Fruit fly (Drosophila melanogaster) whole organism, embryonic: ENCODE results near the gene CG12054.

Experiments
- CG11398 ChIP-seq: fragments of 200-800 bp; sonication (Bioruptor generic); optimal IDR thresholded peaks from 2 replicates; lab custom pipeline; 2016; ENCODE audit warnings: missing biosample characterization, missing genetic modification characterization
- CG15073 ChIP-seq: fragments of 200-800 bp; sonication (Bioruptor generic); optimal IDR thresholded peaks from 2 replicates; lab custom pipeline; 2016; ENCODE audit warnings: missing biosample characterization, missing genetic modification characterization
- CG15479 ChIP-seq: fragments of 200-800 bp; sonication (Bioruptor generic); optimal IDR thresholded peaks from 3 replicates; lab custom pipeline; 2019; ENCODE audit warnings: missing biosample characterization, mild to moderate bottlenecking, missing genetic modification characterization, moderate library complexity
- CG17802 ChIP-seq: fragments of 200-800 bp; sonication (Bioruptor generic); optimal IDR thresholded peaks from 2 replicates; lab custom pipeline; 2018; ENCODE audit warnings: missing biosample characterization, mild to moderate bottlenecking, missing genetic modification characterization, moderate library complexity
- CG17829 ChIP-seq: fragments of 200-800 bp; optimal IDR thresholded peaks from 2 replicates; lab custom pipeline; 2019; ENCODE audit warnings: missing biosample characterization, mild to moderate bottlenecking, missing genetic modification characterization, moderate library complexity
- CG18011 ChIP-seq: fragments of 200-800 bp; sonication (Bioruptor generic); optimal IDR thresholded peaks from 2 replicates; lab custom pipeline; 2017; ENCODE audit warnings: missing biosample characterization, missing genetic modification characterization, mild to moderate bottlenecking, moderate library complexity, missing genotype
- CG18262 ChIP-seq: fragments of 200-800 bp; optimal IDR thresholded peaks from 3 replicates; lab custom pipeline; 2019; ENCODE audit warnings: missing biosample characterization, mild to moderate bottlenecking, missing genetic modification characterization, moderate library complexity
- CG18599 ChIP-seq: fragments of 200-800 bp; sonication (Bioruptor generic); optimal IDR thresholded peaks from 3 replicates; lab custom pipeline; 2017; ENCODE audit warnings: missing biosample characterization, missing genetic modification characterization, mild to moderate bottlenecking, moderate library complexity, missing genetic modification reagents
- CG34376 ChIP-seq: fragments of 200-800 bp; sonication (Bioruptor generic); optimal IDR thresholded peaks from 2 replicates; lab custom pipeline; 2018; ENCODE audit warnings: missing biosample characterization, mild to moderate bottlenecking, missing genetic modification characterization
- CG34422 ChIP-seq: fragments of 200-800 bp; sonication (Bioruptor generic); IDR thresholded peaks from 3 replicates; pipeline ENCODE4 v1.3.6; 2022; ENCODE audit warnings: missing biosample characterization, missing genetic modification characterization
- CG9817 ChIP-seq: fragments of 200-800 bp; sonication (Bioruptor generic); optimal IDR thresholded peaks from 2 replicates; lab custom pipeline; 2018; ENCODE audit warnings: missing biosample characterization, mild to moderate bottlenecking, missing genetic modification characterization, moderate library complexity
- CG9876 ChIP-seq: fragments of 200-800 bp; sonication (Bioruptor generic); optimal IDR thresholded peaks from 2 replicates; lab custom pipeline; 2016; ENCODE audit warnings: missing biosample characterization, missing genetic modification characterization
- D19B ChIP-seq: fragments of 200-800 bp; sonication (Bioruptor generic); optimal IDR thresholded peaks from 2 replicates; lab custom pipeline; 2017; ENCODE audit warnings: missing biosample characterization, mild to moderate bottlenecking, missing genetic modification characterization
- Ets65A ChIP-seq: fragments of 200-800 bp; sonication (Bioruptor generic); peaks from one replicate; lab custom pipeline; 2016; ENCODE audit warnings: missing biosample characterization, missing genetic modification characterization
- Fer2 ChIP-seq: fragments of 200-800 bp; sonication (Bioruptor generic); optimal IDR thresholded peaks from 2 replicates; lab custom pipeline; 2018; ENCODE audit warnings: missing biosample characterization, mild to moderate bottlenecking, missing genetic modification characterization, moderate library complexity
- HLHmδ ChIP-seq: fragments of 200-800 bp; sonication (Bioruptor generic); optimal IDR thresholded peaks from 2 replicates; lab custom pipeline; 2018; ENCODE audit warnings: missing biosample characterization, mild to moderate bottlenecking, missing genetic modification characterization, moderate library complexity
- HmgD ChIP-seq: fragments of 200-800 bp; sonication (Bioruptor generic); optimal IDR thresholded peaks from 3 replicates; lab custom pipeline; 2016; ENCODE audit warnings: missing biosample characterization, missing genetic modification characterization
- Hsf ChIP-seq: fragments of 200-800 bp; sonication (Bioruptor generic); optimal IDR thresholded peaks from 3 replicates; lab custom pipeline; 2016; ENCODE audit warnings: missing biosample characterization, missing genetic modification characterization
- Lhr ChIP-seq: fragments of 200-800 bp; sonication (Bioruptor generic); optimal IDR thresholded peaks from 3 replicates; lab custom pipeline; 2017; ENCODE audit warnings: mild to moderate bottlenecking, missing biosample characterization, missing genetic modification reagents, missing genetic modification characterization
- Max ChIP-seq: fragments of 200-800 bp; sonication (Bioruptor generic); optimal IDR thresholded peaks from 2 replicates; lab custom pipeline; 2016; ENCODE audit warnings: missing biosample characterization, mild to moderate bottlenecking, missing genetic modification characterization
- PHDP ChIP-seq: fragments of 200-800 bp; sonication (Bioruptor generic); optimal IDR thresholded peaks from 3 replicates; lab custom pipeline; 2018; ENCODE audit warnings: missing biosample characterization, mild to moderate bottlenecking, missing genetic modification characterization, moderate library complexity
- Trl ChIP-seq, 3 experiments: fragments of >200 bp in 2 of 3; fragments of 200-800 bp in 1 of 3; sonication (Bioruptor generic) in 1 of 3; optimal IDR thresholded peaks; 2 replicates in 1 of 3; 3 replicates in 2 of 3; lab custom pipeline; 2016 to 2017; ENCODE audit warnings: missing biosample characterization in 1 of 3, missing genetic modification characterization in 1 of 3
- Vsx1 ChIP-seq: fragments of 200-800 bp; sonication (Bioruptor generic); optimal IDR thresholded peaks from 2 replicates; lab custom pipeline; 2017; ENCODE audit warnings: missing biosample characterization, mild to moderate bottlenecking, missing genetic modification characterization, missing genetic modification reagents
- ab ChIP-seq: fragments of 200-800 bp; sonication (Bioruptor generic); optimal IDR thresholded peaks from 2 replicates; lab custom pipeline; 2016; ENCODE audit warnings: missing biosample characterization, missing genetic modification characterization
- btn ChIP-seq: fragments of 200-800 bp; sonication (Bioruptor generic); optimal IDR thresholded peaks from 2 replicates; lab custom pipeline; 2016; ENCODE audit warnings: missing biosample characterization, missing genetic modification characterization
- cg ChIP-seq: fragments of 200-800 bp; sonication (Bioruptor generic); optimal IDR thresholded peaks from 3 replicates; lab custom pipeline; 2019; ENCODE audit warnings: missing biosample characterization, mild to moderate bottlenecking, missing genetic modification characterization, moderate library complexity
- croc ChIP-seq: fragments of 200-800 bp; sonication (Bioruptor generic); conservative IDR thresholded peaks from 3 replicates; pipeline ENCODE4 v1.3.6; 2022; ENCODE audit warnings: missing biosample characterization, missing genetic modification characterization
- dpn ChIP-seq, 2 experiments: fragments of 200-800 bp; sonication (Bioruptor generic); optimal IDR thresholded peaks; 3 replicates each; lab custom pipeline; 2016; ENCODE audit warnings: missing biosample characterization in 2 of 2, missing genetic modification characterization in 2 of 2
- exex ChIP-seq: fragments of 200-800 bp; sonication (Bioruptor generic); optimal IDR thresholded peaks from 4 replicates; lab custom pipeline; 2018; ENCODE audit warnings: missing biosample characterization, mild to moderate bottlenecking, missing genetic modification characterization, moderate library complexity
- fd102C ChIP-seq: fragments of 200-800 bp; sonication (Bioruptor generic); optimal IDR thresholded peaks from 2 replicates; lab custom pipeline; 2018; ENCODE audit warnings: missing biosample characterization, mild to moderate bottlenecking, missing genetic modification characterization, moderate library complexity
- ftz-f1 ChIP-seq: fragments of 200-800 bp; sonication (Bioruptor generic); optimal IDR thresholded peaks from 2 replicates; lab custom pipeline; 2016; ENCODE audit warnings: missing biosample characterization, missing genetic modification characterization
- gem ChIP-seq: fragments of 200-800 bp; sonication (Bioruptor generic); optimal IDR thresholded peaks from 2 replicates; lab custom pipeline; 2019; ENCODE audit warnings: missing biosample characterization, mild to moderate bottlenecking, missing genetic modification characterization, moderate library complexity
- grn ChIP-seq: fragments of 200-800 bp; sonication (Bioruptor generic); optimal IDR thresholded peaks from 3 replicates; lab custom pipeline; 2017; ENCODE audit warnings: missing biosample characterization, missing genetic modification characterization
- hth ChIP-seq: fragments of >200 bp; optimal IDR thresholded peaks from 2 replicates; lab custom pipeline; 2017; ENCODE audit warnings: inconsistent platforms
- lilli ChIP-seq: fragments of 200-800 bp; sonication (Bioruptor generic); optimal IDR thresholded peaks from 3 replicates; lab custom pipeline; 2016; ENCODE audit warnings: missing biosample characterization, missing genetic modification characterization
- nau ChIP-seq: fragments of 200-800 bp; sonication (Bioruptor generic); optimal IDR thresholded peaks from 3 replicates; lab custom pipeline; 2017; ENCODE audit warnings: missing biosample characterization, mild to moderate bottlenecking, missing genetic modification characterization, missing genetic modification reagents
- nmo ChIP-seq: fragments of 200-800 bp; sonication (Bioruptor generic); optimal IDR thresholded peaks from 2 replicates; lab custom pipeline; 2018; ENCODE audit warnings: missing biosample characterization, mild to moderate bottlenecking, missing genetic modification characterization, moderate library complexity
- otp ChIP-seq: fragments of 200-800 bp; sonication (Bioruptor generic); IDR thresholded peaks from 3 replicates; pipeline ENCODE4, ENCODE4 v1.3.6; 2022; ENCODE audit warnings: missing biosample characterization, missing genetic modification characterization
- pros ChIP-seq: fragments of 200-800 bp; sonication (Bioruptor generic); optimal IDR thresholded peaks from 3 replicates; lab custom pipeline; 2019; ENCODE audit warnings: missing biosample characterization, mild to moderate bottlenecking, missing genetic modification characterization, moderate library complexity
- ranshi ChIP-seq: fragments of 200-800 bp; sonication (Bioruptor generic); IDR thresholded peaks from 2 replicates; pipeline ENCODE4 v1.3.6; 2022; ENCODE audit warnings: missing biosample characterization, missing genetic modification characterization
- row ChIP-seq: fragments of 200-800 bp; sonication (Bioruptor generic); IDR thresholded peaks from 3 replicates; pipeline ENCODE4 v1.3.6; 2022; ENCODE audit warnings: missing biosample characterization, missing genetic modification characterization
- sna ChIP-seq: fragments of 200-800 bp; sonication (Bioruptor generic); IDR thresholded peaks from 2 replicates; pipeline ENCODE4 v1.3.6; 2022; ENCODE audit warnings: missing biosample characterization, missing genetic modification characterization; ENCODE audit not compliant: partially characterized antibody
- so ChIP-seq: fragments of 200-800 bp; sonication (Bioruptor generic); IDR thresholded peaks from 3 replicates; pipeline ENCODE4 v1.3.6; 2022; ENCODE audit warnings: missing biosample characterization, missing genetic modification characterization
- sug ChIP-seq: fragments of 200-800 bp; optimal IDR thresholded peaks from 2 replicates; lab custom pipeline; 2019; ENCODE audit warnings: missing biosample characterization, mild to moderate bottlenecking, missing genetic modification characterization, moderate library complexity
- trem ChIP-seq: fragments of 200-800 bp; optimal IDR thresholded peaks from 3 replicates; lab custom pipeline; 2019; ENCODE audit warnings: missing biosample characterization, mild to moderate bottlenecking, missing genetic modification characterization, moderate library complexity
- vfl ChIP-seq: fragments of 200-800 bp; sonication (Bioruptor generic); optimal IDR thresholded peaks from 2 replicates; lab custom pipeline; 2016; ENCODE audit warnings: missing biosample characterization, missing genetic modification characterization

CG12054 gene

dm6 chr3R:31197142-31197994, 23.1 kb upstream of the CG12054 start:
- TF ChIP-seq grn (GFP tag; lab: Kevin White, UChicago) (peak; percentile 37), D19B (GFP tag; lab: Kevin White, UChicago) (peak; percentile 48), Vsx1 (GFP tag; lab: Kevin White, UChicago) (peak; percentile 21), exex (tag; lab: Kevin White, UChicago) (peak; percentile 49), sug (tag; lab: Kevin White, UChicago) (peak; percentile 98), CG34376 (GFP tag; lab: Kevin White, UChicago) (peak; percentile 40), CG18599 (GFP tag; lab: Kevin White, UChicago) (peak; percentile 5), hth (lab: Kevin White, UChicago) (no peak), CG15479 (peak; percentile 57), Max (GFP tag; lab: Kevin White, UChicago) (no peak), CG17829 (tag; lab: Kevin White, UChicago) (no peak), Lhr (GFP tag; lab: Kevin White, UChicago) (no peak), Fer2 (no peak), otp (GFP tag; lab: Robert Waterston, UW) (no peak), row (peak; percentile 27; the same call in 1 of the 3 replicates), PHDP (tag; lab: Kevin White, UChicago) (no peak)

- no peak for TF ChIP-seq gem (tag; lab: Kevin White, UChicago)
- no peak for TF ChIP-seq so (GFP tag; lab: Robert Waterston, UW)
- TF ChIP-seq lilli (GFP tag; lab: Kevin White, UChicago), result no peak
- TF ChIP-seq sna (GFP tag; lab: Robert Waterston, UW), result no peak
Observed at dm6 chr3R:31210630-31211029, 9.9 kb upstream of the CG12054 start, which contains the start of gene chp. Gene chp (minus strand): TSS chr3R:31210730.

- no peak for TF ChIP-seq croc (GFP tag; lab: Robert Waterston, UW)
- TF ChIP-seq nau (GFP tag; lab: Kevin White, UChicago), result no peak
- TF ChIP-seq Hsf (GFP tag; lab: Kevin White, UChicago), result peak; percentile 14
- no peak for TF ChIP-seq CG17802
- TF ChIP-seq CG11398 (GFP tag; lab: Kevin White, UChicago), result no peak
- no peak for TF ChIP-seq pros (GFP tag; lab: Kevin White, UChicago)
- no peak for TF ChIP-seq Vsx1 (GFP tag; lab: Kevin White, UChicago)
- no peak for TF ChIP-seq CG18262
- TF ChIP-seq CG15073, result no peak
- peak; percentile 74 for TF ChIP-seq sna (GFP tag; lab: Robert Waterston, UW)
- no peak for TF ChIP-seq ranshi
- no peak for TF ChIP-seq HLHmδ
- TF ChIP-seq nmo (GFP tag; lab: Kevin White, UChicago), result no peak
- peak; percentile 78 for TF ChIP-seq trem (tag; lab: Kevin White, UChicago)
- no peak for TF ChIP-seq vfl (GFP tag; lab: Kevin White, UChicago)
- no peak for TF ChIP-seq fd102C (GFP tag; lab: Kevin White, UChicago)
- peak; percentile 6 for TF ChIP-seq ftz-f1 (GFP tag; lab: Kevin White, UChicago)
- TF ChIP-seq CG34422 (GFP tag; lab: Robert Waterston, UW), result no peak
- TF ChIP-seq cg (GFP tag; lab: Kevin White, UChicago), result no peak
- no peak for TF ChIP-seq CG9876 (GFP tag; lab: Kevin White, UChicago)
- no peak for TF ChIP-seq dpn (GFP tag; optimal IDR thresholded peaks at IDR 0.05; lab: Kevin White, UChicago)
- TF ChIP-seq btn, result no peak
- TF ChIP-seq CG18011 (GFP tag; lab: Kevin White, UChicago), result no peak
- no peak for TF ChIP-seq ab (GFP tag; lab: Kevin White, UChicago)
- TF ChIP-seq Ets65A (GFP tag; lab: Kevin White, UChicago), result no peak
- no peak for TF ChIP-seq CG9817 (tag; lab: Kevin White, UChicago)
- peak; percentile 64 for TF ChIP-seq HmgD (GFP tag; lab: Kevin White, UChicago)
- TF ChIP-seq Trl (optimal IDR thresholded peaks at IDR 0.05; lab: Kevin White, UChicago), result no peak
- no peak for TF ChIP-seq Trl (GFP tag; optimal IDR thresholded peaks at IDR 0.05; lab: Kevin White, UChicago)
Observed at dm6 chr3R:31213227-31213626, 7.3 kb upstream of the CG12054 start, which contains the start of the genes Zwilch and CG1542. Gene Zwilch (minus strand): TSS chr3R:31213376. Gene CG1542 (plus strand): TSS chr3R:31213458.
